Worm (Caenorhabditis elegans) whole organism, mixed stage, embryonic: ENCODE results near the gene sre-46.

Source experiments
- blmp-1 ChIP-seq: fragments of 150-350 bp; optimal IDR thresholded peaks from 2 replicates; lab custom pipeline; 2014; ENCODE audit warnings: missing biosample characterization, missing genetic modification characterization
- elt-3 ChIP-seq: fragments of 150-350 bp; optimal IDR thresholded peaks from 2 replicates; lab custom pipeline; 2014; ENCODE audit warnings: missing biosample characterization, missing genetic modification characterization
- lin-13 ChIP-seq: fragments of 150-350 bp; optimal IDR thresholded peaks from 2 replicates; lab custom pipeline; 2014; ENCODE audit warnings: missing biosample characterization, missing genetic modification characterization
- lsy-2 ChIP-seq: fragments of 150-350 bp; optimal IDR thresholded peaks from 2 replicates; lab custom pipeline; 2014; ENCODE audit warnings: missing biosample characterization, missing genetic modification characterization
- nhr-12 ChIP-seq: fragments of 150-350 bp; optimal IDR thresholded peaks from 2 replicates; lab custom pipeline; 2014; ENCODE audit warnings: missing biosample characterization, missing genetic modification characterization
- unc-39 ChIP-seq: fragments of 150-350 bp; optimal IDR thresholded peaks from 2 replicates; lab custom pipeline; 2014; ENCODE audit warnings: missing biosample characterization, missing genetic modification characterization
- unc-62 ChIP-seq: fragments of 150-350 bp; optimal IDR thresholded peaks from 2 replicates; lab custom pipeline; 2014; ENCODE audit warnings: missing biosample characterization, missing genetic modification reagents, missing genetic modification characterization
- ztf-11 ChIP-seq: fragments of 150-350 bp; optimal IDR thresholded peaks from 2 replicates; lab custom pipeline; 2014; ENCODE audit warnings: missing biosample characterization, missing genetic modification characterization

ce11 chrII:13711493-13712055 is 9.5 kb downstream of the sre-46 start:
- TF ChIP-seq lin-13 (tag; lab: Kevin White, UChicago) = no peak
- TF ChIP-seq ztf-11 (tag; lab: Kevin White, UChicago) = no peak
- no peak for TF ChIP-seq unc-39 (tag; lab: Kevin White, UChicago)
- TF ChIP-seq nhr-12 (tag; lab: Kevin White, UChicago) = no peak
- TF ChIP-seq lsy-2 = no peak
- TF ChIP-seq unc-62 (GFP tag; lab: Kevin White, UChicago) = no peak
- TF ChIP-seq elt-3 (tag; lab: Kevin White, UChicago) = no peak
- TF ChIP-seq blmp-1 (tag; lab: Kevin White, UChicago) = no peak
